Worm (Caenorhabditis elegans) whole organism, mixed stage, embryonic: ENCODE data around the gene C53C11.1.

Experiments
- M03D4.4 ChIP-seq: sonication (generic microtip); optimal IDR thresholded peaks from 2 replicates; lab custom pipeline; 2017; ENCODE audit warnings: mild to moderate bottlenecking, missing genetic modification characterization, missing compliant biosample characterization
- bed-3 ChIP-seq: fragments of 200-800 bp; sonication (Bioruptor generic); optimal IDR thresholded peaks from 3 replicates; lab custom pipeline; 2018; ENCODE audit warnings: mild to moderate bottlenecking, missing genetic modification characterization, moderate library complexity, missing compliant biosample characterization
- blmp-1 ChIP-seq: fragments of 150-350 bp; optimal IDR thresholded peaks from 2 replicates; lab custom pipeline; 2014; ENCODE audit warnings: missing biosample characterization, missing genetic modification characterization
- ceh-39 ChIP-seq: fragments of 150-350 bp; optimal IDR thresholded peaks from 2 replicates; lab custom pipeline; 2014; ENCODE audit warnings: missing biosample characterization, missing genetic modification characterization
- ceh-43 ChIP-seq: fragments of 200-800 bp; sonication (Bioruptor generic); optimal IDR thresholded peaks from 2 replicates; lab custom pipeline; 2018; ENCODE audit warnings: mild to moderate bottlenecking, missing genetic modification characterization, moderate library complexity, missing compliant biosample characterization
- ceh-83 ChIP-seq: fragments of 200-800 bp; sonication (Bioruptor generic); optimal IDR thresholded peaks from 2 replicates; lab custom pipeline; 2018; ENCODE audit warnings: mild to moderate bottlenecking, missing genetic modification characterization, missing compliant biosample characterization
- ces-1 ChIP-seq: fragments of 150-350 bp; optimal IDR thresholded peaks from 2 replicates; lab custom pipeline; 2014; ENCODE audit warnings: missing biosample characterization, missing genetic modification reagents, missing genetic modification characterization
- drap-1 ChIP-seq: fragments of 200-800 bp; sonication (Bioruptor generic); optimal IDR thresholded peaks from 3 replicates; lab custom pipeline; 2018; ENCODE audit warnings: mild to moderate bottlenecking, missing genetic modification characterization, missing compliant biosample characterization
- elt-1 ChIP-seq: sonication (generic microtip); optimal IDR thresholded peaks from 2 replicates; lab custom pipeline; 2017; ENCODE audit warnings: missing genetic modification characterization, mild to moderate bottlenecking, missing compliant biosample characterization, antibody characterized with exemption, moderate library complexity, borderline replicate concordance; ENCODE audit not compliant: insufficient read depth
- elt-3 ChIP-seq: fragments of 150-350 bp; optimal IDR thresholded peaks from 2 replicates; lab custom pipeline; 2014; ENCODE audit warnings: missing biosample characterization, missing genetic modification characterization
- flh-1 ChIP-seq: fragments of 200-800 bp; sonication (Bioruptor generic); optimal IDR thresholded peaks from 2 replicates; lab custom pipeline; 2018; ENCODE audit warnings: mild to moderate bottlenecking, missing genetic modification characterization, moderate library complexity, missing compliant biosample characterization
- hlh-1 ChIP-seq: fragments of 150-350 bp; optimal IDR thresholded peaks from 2 replicates; lab custom pipeline; 2014; ENCODE audit warnings: missing biosample characterization, missing genetic modification reagents, missing genetic modification characterization
- lin-13 ChIP-seq: fragments of 150-350 bp; optimal IDR thresholded peaks from 2 replicates; lab custom pipeline; 2014; ENCODE audit warnings: missing biosample characterization, missing genetic modification characterization
- lsy-2 ChIP-seq: fragments of 150-350 bp; optimal IDR thresholded peaks from 2 replicates; lab custom pipeline; 2014; ENCODE audit warnings: missing biosample characterization, missing genetic modification characterization
- mab-5 ChIP-seq: fragments of 150-350 bp; optimal IDR thresholded peaks from 2 replicates; lab custom pipeline; 2014; ENCODE audit warnings: missing biosample characterization, missing genetic modification characterization
- mls-2 ChIP-seq: sonication (generic microtip); optimal IDR thresholded peaks from 2 replicates; lab custom pipeline; 2016; ENCODE audit warnings: mild to moderate bottlenecking, missing genetic modification characterization, moderate library complexity, missing compliant biosample characterization
- nhr-12 ChIP-seq: fragments of 150-350 bp; optimal IDR thresholded peaks from 2 replicates; lab custom pipeline; 2014; ENCODE audit warnings: missing biosample characterization, missing genetic modification characterization
- nhr-2 ChIP-seq: fragments of 150-350 bp; optimal IDR thresholded peaks from 2 replicates; lab custom pipeline; 2014; ENCODE audit warnings: missing biosample characterization, missing genetic modification characterization
- nhr-237 ChIP-seq: fragments of 150-350 bp; optimal IDR thresholded peaks from 2 replicates; lab custom pipeline; 2014; ENCODE audit warnings: missing biosample characterization, missing genetic modification characterization
- nhr-28 ChIP-seq: fragments of 150-350 bp; optimal IDR thresholded peaks from 2 replicates; lab custom pipeline; 2014; ENCODE audit warnings: missing biosample characterization, missing genetic modification characterization
- nhr-76 ChIP-seq: sonication (generic microtip); optimal IDR thresholded peaks from 2 replicates; lab custom pipeline; 2017; ENCODE audit warnings: missing biosample characterization, missing genetic modification characterization
- pha-4 ChIP-seq: fragments of 150-350 bp; optimal IDR thresholded peaks from 2 replicates; lab custom pipeline; 2018; ENCODE audit warnings: missing biosample characterization, missing genetic modification reagents, missing genetic modification characterization
- sem-2 ChIP-seq: fragments of 200-800 bp; sonication (Bioruptor generic); optimal IDR thresholded peaks from 2 replicates; lab custom pipeline; 2018; ENCODE audit warnings: mild to moderate bottlenecking, missing genetic modification characterization, missing compliant biosample characterization
- snpc-4 ChIP-seq: fragments of 150-350 bp; optimal IDR thresholded peaks from 2 replicates; lab custom pipeline; 2014; ENCODE audit warnings: missing biosample characterization, missing genetic modification characterization
- sptf-1 ChIP-seq: sonication (generic microtip); optimal IDR thresholded peaks from 2 replicates; lab custom pipeline; 2017; ENCODE audit warnings: mild to moderate bottlenecking, missing genetic modification characterization, moderate library complexity, missing compliant biosample characterization
- unc-120 ChIP-seq: sonication (generic microtip); optimal IDR thresholded peaks from 2 replicates; lab custom pipeline; 2017; ENCODE audit warnings: missing genetic modification characterization, missing compliant biosample characterization; ENCODE audit not compliant: poor library complexity, severe bottlenecking
- unc-39 ChIP-seq: fragments of 150-350 bp; optimal IDR thresholded peaks from 2 replicates; lab custom pipeline; 2014; ENCODE audit warnings: missing biosample characterization, missing genetic modification characterization
- zip-8 ChIP-seq: fragments of 150-350 bp; optimal IDR thresholded peaks from 2 replicates; lab custom pipeline; 2014; ENCODE audit warnings: missing biosample characterization, missing genetic modification characterization
- ztf-11 ChIP-seq: fragments of 150-350 bp; optimal IDR thresholded peaks from 2 replicates; lab custom pipeline; 2014; ENCODE audit warnings: missing biosample characterization, missing genetic modification characterization

C53C11.1 gene

DNA sequence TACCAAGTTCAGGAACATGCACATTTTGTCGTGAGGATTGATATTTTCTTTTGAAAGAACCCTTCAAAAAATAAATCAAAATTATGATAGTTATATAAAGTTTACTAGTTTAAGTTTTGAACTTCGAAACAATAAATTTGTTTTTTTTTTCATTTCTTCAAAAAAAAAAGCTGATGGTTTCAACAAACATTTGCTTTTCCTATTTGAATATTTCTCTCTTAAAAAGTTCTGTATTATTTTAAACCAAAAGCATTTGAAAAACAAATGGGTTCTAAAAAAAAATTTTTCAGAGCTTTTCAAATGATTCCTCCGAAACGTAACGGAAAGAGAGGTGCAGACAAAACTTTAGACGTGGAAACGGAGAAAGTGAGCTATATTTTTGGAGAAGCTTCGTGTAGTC is at the start of gene C53C11.1:
TSS of gene C53C11.1 (plus strand) at position 301 of the 400 bp plus-strand sequence.
- no peak for TF ChIP-seq ceh-39 (tag; lab: Kevin White, UChicago)
- no peak for TF ChIP-seq hlh-1
- no peak for TF ChIP-seq M03D4.4 (tag; lab: Kevin White, UChicago)
- TF ChIP-seq nhr-12 (tag; lab: Kevin White, UChicago), result no peak
- TF ChIP-seq lsy-2 (tag; lab: Kevin White, UChicago), result no peak
- TF ChIP-seq snpc-4 (tag; lab: Kevin White, UChicago), result no peak
- TF ChIP-seq mls-2 (tag; lab: Kevin White, UChicago), result no peak
- no peak for TF ChIP-seq pha-4 (tag; lab: Kevin White, UChicago)
- no peak for TF ChIP-seq nhr-237 (tag; lab: Kevin White, UChicago)
- TF ChIP-seq, all 35 proteins: peak for 0

DNA sequence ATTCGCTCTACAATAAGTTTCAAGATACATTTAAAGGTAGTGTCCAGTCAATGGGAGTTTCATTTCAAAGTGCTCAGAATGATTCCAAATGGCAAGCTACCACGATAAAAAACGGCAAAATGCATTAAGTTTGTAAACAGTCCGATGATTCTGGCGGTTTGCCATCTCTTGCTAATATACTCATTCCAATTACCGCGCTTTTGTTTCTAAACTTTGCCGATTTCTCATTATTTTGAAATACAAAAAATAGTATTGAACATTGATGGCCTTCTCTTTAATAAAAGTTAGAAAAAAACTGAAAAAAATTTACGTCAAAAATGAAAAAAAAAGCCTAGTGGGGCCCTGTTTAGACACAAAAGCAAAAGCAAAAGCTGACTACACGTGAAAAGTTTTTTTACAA is 46.6 kb upstream of the C53C11.1 start:
- TF ChIP-seq mls-2 (tag; lab: Kevin White, UChicago) (no peak), ceh-83 (no peak), flh-1 (GFP tag; lab: Kevin White, UChicago) (no peak), M03D4.4 (tag; lab: Kevin White, UChicago) (no peak), nhr-12 (tag; lab: Kevin White, UChicago) (no peak), nhr-76 (tag; lab: Kevin White, UChicago) (no peak), bed-3 (GFP tag; lab: Kevin White, UChicago) (no peak), lin-13 (tag; lab: Kevin White, UChicago) (no peak)

DNA sequence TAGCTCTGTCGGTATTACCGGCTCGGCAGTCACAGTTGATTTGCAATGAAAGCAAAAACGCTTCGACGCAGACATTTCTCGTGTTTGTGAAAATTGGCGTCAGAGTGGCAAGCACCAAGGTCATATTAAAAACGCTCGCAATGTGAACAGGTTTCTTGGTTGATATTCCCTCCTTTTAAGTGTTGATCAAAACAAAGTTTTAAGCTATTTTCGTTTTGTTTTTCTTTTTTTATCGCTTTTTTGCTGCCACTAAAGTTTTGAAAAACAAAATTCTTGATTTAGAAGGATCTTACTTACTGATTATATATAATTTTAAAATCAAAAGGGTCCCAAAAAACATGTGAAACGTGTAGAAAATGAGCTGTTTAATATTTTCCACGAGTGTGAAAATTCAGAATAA is 45.9 kb upstream of the C53C11.1 start, which contains the start of gene C33E10.8:
TSS of gene C33E10.8 (minus strand) at position 101 of the 400 bp plus-strand sequence.
- no peak for TF ChIP-seq bed-3 (GFP tag; lab: Kevin White, UChicago)
- no peak for TF ChIP-seq nhr-28 (tag; lab: Kevin White, UChicago)
- no peak for TF ChIP-seq zip-8
- TF ChIP-seq sem-2 (GFP tag; lab: Kevin White, UChicago), result no peak
- TF ChIP-seq hlh-1, result no peak

ce11 chrX:17297408-17297807 is 43.2 kb upstream of the C53C11.1 start:
- TF ChIP-seq drap-1 (GFP tag; lab: Kevin White, UChicago), result no peak
- peak; percentile 56 for TF ChIP-seq lsy-2 (tag; lab: Kevin White, UChicago)

- TF ChIP-seq ceh-39 (tag; lab: Kevin White, UChicago) (no peak), sem-2 (GFP tag; lab: Kevin White, UChicago) (no peak), elt-3 (tag; lab: Kevin White, UChicago) (no peak), M03D4.4 (tag; lab: Kevin White, UChicago) (no peak), ztf-11 (tag; lab: Kevin White, UChicago) (no peak), lsy-2 (tag; lab: Kevin White, UChicago) (no peak), ces-1 (GFP tag; lab: Kevin White, UChicago) (no peak), nhr-237 (tag; lab: Kevin White, UChicago) (no peak), nhr-12 (tag; lab: Kevin White, UChicago) (no peak), mls-2 (tag; lab: Kevin White, UChicago) (no peak), unc-120 (tag; lab: Kevin White, UChicago) (no peak), nhr-76 (tag; lab: Kevin White, UChicago) (no peak)
These were observed 39.8 kb upstream of the C53C11.1 start for ce11 chrX:17300735-17301134.

DNA sequence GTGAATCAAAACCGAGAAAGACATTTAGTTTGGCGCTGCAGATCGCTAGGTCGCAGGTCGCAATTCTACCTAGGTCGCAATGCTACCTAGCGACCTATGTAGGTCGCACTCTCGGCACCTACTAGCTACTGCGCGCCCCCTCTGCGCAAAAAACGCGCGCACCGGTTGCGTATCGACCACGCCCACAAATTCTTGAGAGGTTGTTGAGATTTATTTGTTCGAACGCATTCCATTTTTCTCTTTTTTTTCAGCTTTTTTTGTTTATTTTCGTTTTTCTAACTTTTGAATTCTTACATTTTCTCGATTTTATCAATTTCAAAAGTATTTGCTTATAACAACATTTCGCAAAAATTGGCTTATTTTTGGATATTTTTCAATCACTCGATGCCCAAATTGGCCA is 38.7 kb upstream of the C53C11.1 start, which contains the start of gene C33E10.10:
TSS of gene C33E10.10 (minus strand) at position 101 of the 400 bp plus-strand sequence.
- TF ChIP-seq ces-1 (GFP tag; lab: Kevin White, UChicago), result no peak
- no peak for TF ChIP-seq unc-39
- no peak for TF ChIP-seq mab-5 (tag; lab: Kevin White, UChicago)
- no peak for TF ChIP-seq snpc-4 (tag; lab: Kevin White, UChicago)
- TF ChIP-seq blmp-1 (tag; lab: Kevin White, UChicago), result no peak
- no peak for TF ChIP-seq elt-3 (tag; lab: Kevin White, UChicago)
- TF ChIP-seq ceh-39 (tag; lab: Kevin White, UChicago), result no peak
- TF ChIP-seq ceh-43, result no peak
- TF ChIP-seq mls-2 (tag; lab: Kevin White, UChicago), result no peak
- no peak for TF ChIP-seq elt-1 (tag; lab: Kevin White, UChicago)
- no peak for TF ChIP-seq unc-120 (tag; lab: Kevin White, UChicago)
- no peak for TF ChIP-seq sptf-1 (tag; lab: Kevin White, UChicago)
- no peak for TF ChIP-seq pha-4 (tag; lab: Kevin White, UChicago)
- TF ChIP-seq bed-3 (GFP tag; lab: Kevin White, UChicago), result no peak
- TF ChIP-seq nhr-2 (tag; lab: Kevin White, UChicago), result no peak
